Worm (Caenorhabditis elegans) whole organism, dauer: Measurements from ENCODE around the gene C56C10.6.
"Not testable (repeated sequence)": the region's sequence is repeated elsewhere in the genome, so short reads cannot be mapped to it uniquely, and the experiment has no call there.

Experiments
- unc-62 ChIP-seq: sonication (generic microtip); optimal IDR thresholded peaks from 2 replicates; lab custom pipeline; 2017; ENCODE audit warnings: missing biosample characterization, missing genetic modification reagents, missing genetic modification characterization

C56C10.6 gene

ce11 chrII:6581236-6581635, at the start of gene C56C10.6:
Gene C56C10.6, minus strand, starts transcription at chrII:6581336.
- no peak for TF ChIP-seq unc-62 (GFP tag; lab: Kevin White, UChicago)

ce11 chrII:6630811-6631210, 49.7 kb upstream of the C56C10.6 start, which contains the start of gene T19D12.4:
Gene T19D12.4, plus strand, starts transcription at chrII:6631105.
- TF ChIP-seq unc-62 (GFP tag; lab: Kevin White, UChicago): no peak

- TF ChIP-seq unc-62 (GFP tag; lab: Kevin White, UChicago): no peak
Observed at ce11 chrII:6629775-6630174, 48.6 kb upstream of the C56C10.6 start.

- no peak for TF ChIP-seq unc-62 (GFP tag; lab: Kevin White, UChicago)
Observed at ce11 chrII:6628397-6628796, 47.3 kb upstream of the C56C10.6 start.

- TF ChIP-seq unc-62 (GFP tag; lab: Kevin White, UChicago): not testable (repeated sequence)
Observed at ce11 chrII:6627182-6627581, 46.0 kb upstream of the C56C10.6 start, which contains the start of the genes F54H5.5 and F54H5.2. Gene F54H5.5, minus strand, starts transcription at chrII:6627282. Gene F54H5.2, plus strand, starts transcription at chrII:6627484.

- no peak for TF ChIP-seq unc-62 (GFP tag; lab: Kevin White, UChicago)
Observed at ce11 chrII:6625302-6625701, 44.2 kb upstream of the C56C10.6 start, which contains the start of gene F54H5.14. Gene F54H5.14, minus strand, starts transcription at chrII:6625402.

ce11 chrII:6621886-6622285, 40.8 kb upstream of the C56C10.6 start, which contains the start of gene F54H5.3:
Gene F54H5.3, plus strand, starts transcription at chrII:6622186.
- no peak for TF ChIP-seq unc-62 (GFP tag; lab: Kevin White, UChicago)

ce11 chrII:6619007-6619406, 37.9 kb upstream of the C56C10.6 start:
- TF ChIP-seq unc-62 (GFP tag; lab: Kevin White, UChicago): no peak

ce11 chrII:6616770-6617169, 35.6 kb upstream of the C56C10.6 start, which contains the start of gene klf-3:
Gene klf-3, plus strand, starts transcription at chrII:6616878.
- TF ChIP-seq unc-62 (GFP tag; lab: Kevin White, UChicago): no peak

- no peak for TF ChIP-seq unc-62 (GFP tag; lab: Kevin White, UChicago)
Observed at ce11 chrII:6616135-6616534, 35.0 kb upstream of the C56C10.6 start.

ce11 chrII:6615232-6616029, 34.3 kb upstream of the C56C10.6 start:
- no peak for TF ChIP-seq unc-62 (GFP tag; lab: Kevin White, UChicago)

- no peak for TF ChIP-seq unc-62 (GFP tag; lab: Kevin White, UChicago)
Observed at ce11 chrII:6614500-6614899, 33.4 kb upstream of the C56C10.6 start.

ce11 chrII:6612544-6612943, 31.4 kb upstream of the C56C10.6 start:
- TF ChIP-seq unc-62 (GFP tag; lab: Kevin White, UChicago): no peak

- no peak for TF ChIP-seq unc-62 (GFP tag; lab: Kevin White, UChicago)
Observed at ce11 chrII:6610262-6610661, 29.1 kb upstream of the C56C10.6 start.

ce11 chrII:6609315-6609842, 28.2 kb upstream of the C56C10.6 start, which contains the start of gene epg-5:
Gene epg-5, minus strand, starts transcription at chrII:6609365.
- no peak for TF ChIP-seq unc-62 (GFP tag; lab: Kevin White, UChicago)

- TF ChIP-seq unc-62 (GFP tag; lab: Kevin White, UChicago): no peak
Observed at ce11 chrII:6608626-6609025, 27.5 kb upstream of the C56C10.6 start.
